3 worm cellular contexts compared by ENCODE assay signal in the genomic region with DNA sequence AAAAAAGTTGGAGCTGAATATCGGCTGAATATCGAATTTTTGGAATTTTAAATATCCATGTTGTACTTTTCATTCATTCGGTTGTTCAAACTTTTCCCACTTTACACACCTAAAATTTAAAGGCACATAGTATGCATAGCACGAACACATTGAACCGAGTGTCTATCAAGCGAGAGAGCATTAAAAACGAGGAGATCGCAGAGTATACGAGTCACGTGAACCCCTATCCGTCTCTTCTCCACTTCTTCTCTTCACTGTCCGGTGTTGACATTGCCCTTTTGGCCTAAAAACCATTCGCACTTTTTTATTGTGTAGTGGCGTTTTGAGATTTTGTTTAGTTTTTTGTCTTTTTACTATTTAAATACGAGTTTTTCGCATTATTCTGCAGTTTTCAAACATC.
TF ChIP-seq lines count a peak whose summit lies in the region.

No protein-coding gene starts in this region.

TF ChIP-seq in whole organism, L1 larva, 84 proteins besides CTCF, POLR2A, EP300 and RAD21 (continued from another document and continues in another):
- TF ChIP-seq ces-1 (GFP tag; optimal IDR thresholded peaks at IDR 0.05; lab: Kevin White, UChicago) (no peak), vab-15 (tag; optimal IDR thresholded peaks at IDR 0.05; lab: Kevin White, UChicago) (no peak), elt-3 (tag; optimal IDR thresholded peaks at IDR 0.05; lab: Kevin White, UChicago) (peak in 2 of 6 experiments; percentile 19 to 70), lin-35 (GFP tag; optimal IDR thresholded peaks at IDR 0.05; lab: Kevin White, UChicago) (peak; percentile 79 to 80), ztf-4 (tag; optimal IDR thresholded peaks at IDR 0.05; lab: Kevin White, UChicago) (peak; percentile 40), zip-4 (GFP tag; optimal IDR thresholded peaks at IDR 0.05; lab: Kevin White, UChicago) (no peak), alr-1 (tag; optimal IDR thresholded peaks at IDR 0.05; lab: Kevin White, UChicago; ENCODE audit: borderline replicate concordance) (no peak), nhr-84 (tag; optimal IDR thresholded peaks at IDR 0.05; lab: Kevin White, UChicago) (no peak), mab-9 (GFP tag; IDR thresholded peaks at IDR 0.05; lab: Robert Waterston, UW) (no peak), unc-30 (tag; optimal IDR thresholded peaks at IDR 0.05; lab: Kevin White, UChicago) (no peak), efl-1 (optimal IDR thresholded peaks at IDR 0.05; lab: Kevin White, UChicago) (peak; percentile 80), efl-1 (GFP tag; optimal IDR thresholded peaks at IDR 0.05 in 1 of 2; lab: Kevin White, UChicago) (peak; percentile 78 to 98), ceh-90 (tag; optimal IDR thresholded peaks at IDR 0.05; lab: Kevin White, UChicago) (no peak), pqm-1 (tag; optimal IDR thresholded peaks at IDR 0.05; lab: Kevin White, UChicago) (no peak), unc-130 (tag; optimal IDR thresholded peaks at IDR 0.05; lab: Kevin White, UChicago) (peak; percentile 45), sox-4 (tag; optimal IDR thresholded peaks at IDR 0.05; lab: Kevin White, UChicago) (no peak), ceh-82 (tag; optimal IDR thresholded peaks at IDR 0.05; lab: Kevin White, UChicago) (peak in 2 of 3 experiments; percentile 36 to 41), blmp-1 (tag; optimal IDR thresholded peaks at IDR 0.05; lab: Kevin White, UChicago) (peak; percentile 61), lin-15B (tag; optimal IDR thresholded peaks at IDR 0.05; lab: Kevin White, UChicago) (no peak), unc-62 (GFP tag; optimal IDR thresholded peaks at IDR 0.05; lab: Kevin White, UChicago) (no peak), hpl-2 (GFP tag; optimal IDR thresholded peaks at IDR 0.05; lab: Kevin White, UChicago) (no peak), mdl-1 (tag; optimal IDR thresholded peaks at IDR 0.05; lab: Kevin White, UChicago) (peak in 1 of 2 experiments; percentile 74), efl-3 (GFP tag; optimal IDR thresholded peaks at IDR 0.05; lab: Kevin White, UChicago) (no peak), C34B4.2 (tag; optimal IDR thresholded peaks at IDR 0.05; lab: Kevin White, UChicago) (no peak), ama-1 (optimal IDR thresholded peaks at IDR 0.05; lab: Kevin White, UChicago) (no peak), pax-3 (tag; optimal IDR thresholded peaks at IDR 0.05; lab: Kevin White, UChicago) (no peak), nhr-47 (tag; optimal IDR thresholded peaks at IDR 0.05; lab: Kevin White, UChicago) (peak; percentile 44), sptf-1 (tag; optimal IDR thresholded peaks at IDR 0.05; lab: Kevin White, UChicago) (no peak), egl-27 (tag; optimal IDR thresholded peaks at IDR 0.05; lab: Kevin White, UChicago) (no peak), rnt-1 (tag; optimal IDR thresholded peaks at IDR 0.05; lab: Kevin White, UChicago) (no peak), nhr-76 (tag; optimal IDR thresholded peaks at IDR 0.05; lab: Kevin White, UChicago) (no peak), C04F5.9 (tag; optimal IDR thresholded peaks at IDR 0.05; lab: Kevin White, UChicago) (no peak), jun-1 (tag; optimal IDR thresholded peaks at IDR 0.05; lab: Kevin White, UChicago) (peak; percentile 33), ztf-11 (tag; optimal IDR thresholded peaks at IDR 0.05; lab: Kevin White, UChicago) (no peak), nhr-77 (tag; optimal IDR thresholded peaks at IDR 0.05; lab: Kevin White, UChicago) (no peak), dsc-1 (tag; optimal IDR thresholded peaks at IDR 0.05; lab: Kevin White, UChicago) (peak; percentile 37), lin-13 (GFP tag; optimal IDR thresholded peaks at IDR 0.05; lab: Kevin White, UChicago) (peak; percentile 72), tbx-2 (tag; optimal IDR thresholded peaks at IDR 0.05; lab: Kevin White, UChicago) (peak; percentile 48), isw-1 (GFP tag; IDR thresholded peaks at IDR 0.05; lab: Robert Waterston, UW) (no peak), swsn-7 (tag; optimal IDR thresholded peaks at IDR 0.05; lab: Kevin White, UChicago) (peak; percentile 55), pag-3 (tag; optimal IDR thresholded peaks at IDR 0.05; lab: Kevin White, UChicago; ENCODE audit: borderline replicate concordance, insufficient read depth) (no peak), snu-23 (GFP tag; optimal IDR thresholded peaks at IDR 0.05; lab: Kevin White, UChicago) (peak; percentile 87), lin-14 (GFP tag; optimal IDR thresholded peaks at IDR 0.05; lab: Kevin White, UChicago) (peak; percentile 90)

TF ChIP-seq in whole organism, L2 larva, 48 proteins besides CTCF, POLR2A, EP300 and RAD21 (continued from another document):
- TF ChIP-seq R02D3.7 (tag; optimal IDR thresholded peaks at IDR 0.05; lab: Kevin White, UChicago) (no peak), crh-2 (tag; optimal IDR thresholded peaks at IDR 0.05; lab: Kevin White, UChicago) (peak; percentile 70), ztf-11 (tag; optimal IDR thresholded peaks at IDR 0.05; lab: Kevin White, UChicago) (no peak), nhr-6 (tag; optimal IDR thresholded peaks at IDR 0.05; lab: Kevin White, UChicago) (peak; percentile 66), fos-1 (tag; optimal IDR thresholded peaks at IDR 0.05; lab: Kevin White, UChicago) (peak; percentile 50), sma-3 (GFP tag; optimal IDR thresholded peaks at IDR 0.05; lab: Kevin White, UChicago) (peak; percentile 21), mab-5 (tag; optimal IDR thresholded peaks at IDR 0.05; lab: Kevin White, UChicago) (no peak), nhr-237 (tag; optimal IDR thresholded peaks at IDR 0.05; lab: Kevin White, UChicago) (no peak)

TF ChIP-seq in whole organism, L4 larva, 104 proteins besides CTCF, POLR2A, EP300 and RAD21 (continued from another document):
- TF ChIP-seq zag-1 (tag; optimal IDR thresholded peaks at IDR 0.05; lab: Kevin White, UChicago) (no peak), T20F7.1 (GFP tag; optimal IDR thresholded peaks at IDR 0.05; lab: Kevin White, UChicago) (no peak), ceh-28 (tag; optimal IDR thresholded peaks at IDR 0.05; lab: Kevin White, UChicago) (no peak), dpl-1 (GFP tag; optimal IDR thresholded peaks at IDR 0.05; lab: Kevin White, UChicago) (peak; percentile 55), Y75B8A.6 (GFP tag; IDR thresholded peaks at IDR 0.05; lab: Robert Waterston, UW) (no peak), php-3 (GFP tag; IDR thresholded peaks at IDR 0.05; lab: Robert Waterston, UW) (no peak), mxl-3 (GFP tag; optimal IDR thresholded peaks at IDR 0.05; lab: Kevin White, UChicago) (no peak), unc-39 (tag; optimal IDR thresholded peaks at IDR 0.05; lab: Kevin White, UChicago) (no peak), egl-27 (tag; optimal IDR thresholded peaks at IDR 0.05; lab: Kevin White, UChicago) (no peak), daf-16 (GFP tag; optimal IDR thresholded peaks at IDR 0.05; lab: Kevin White, UChicago) (no peak), daf-16 (tag; optimal IDR thresholded peaks at IDR 0.05; lab: Kevin White, UChicago) (peak; percentile 4), ZK337.2 (GFP tag; IDR thresholded peaks at IDR 0.05; lab: Robert Waterston, UW) (no peak), fos-1 (tag; optimal IDR thresholded peaks at IDR 0.05; lab: Kevin White, UChicago) (no peak), skn-1 (tag; optimal IDR thresholded peaks at IDR 0.05; lab: Kevin White, UChicago) (no peak), ceh-32 (tag; optimal IDR thresholded peaks at IDR 0.05; lab: Kevin White, UChicago; ENCODE audit: poor library complexity) (no peak), tag-97 (GFP tag; IDR thresholded peaks at IDR 0.05; lab: Robert Waterston, UW) (no peak), ctbp-1 (GFP tag; IDR thresholded peaks at IDR 0.05; lab: Robert Waterston, UW) (no peak), nhr-25 (tag; optimal IDR thresholded peaks at IDR 0.05; lab: Kevin White, UChicago; ENCODE audit: borderline replicate concordance, insufficient read depth) (no peak), Y105C5A.15 (GFP tag; IDR thresholded peaks at IDR 0.05; lab: Robert Waterston, UW) (no peak), snpc-4 (tag; optimal IDR thresholded peaks at IDR 0.05; lab: Kevin White, UChicago) (no peak), ceh-44 (GFP tag; IDR thresholded peaks at IDR 0.05; lab: Robert Waterston, UW) (no peak), dmd-6 (GFP tag; IDR thresholded peaks at IDR 0.05; lab: Robert Waterston, UW) (0 out of 2 replicates have a peak, but pooled peaks have one; percentile 25), Y48G9A.11 (GFP tag; IDR thresholded peaks at IDR 0.05; lab: Robert Waterston, UW) (no peak), zip-2 (tag; optimal IDR thresholded peaks at IDR 0.05; lab: Kevin White, UChicago) (no peak), F49E8.2 (tag; optimal IDR thresholded peaks at IDR 0.05; lab: Kevin White, UChicago; ENCODE audit: borderline replicate concordance) (no peak), nhr-77 (tag; optimal IDR thresholded peaks at IDR 0.05; lab: Kevin White, UChicago) (no peak), nhr-6 (tag; optimal IDR thresholded peaks at IDR 0.05; lab: Kevin White, UChicago) (peak; percentile 13), pha-4 (GFP tag; IDR thresholded peaks at IDR 0.05; lab: Robert Waterston, UW) (no peak), pha-4 (tag; optimal IDR thresholded peaks at IDR 0.05; lab: Kevin White, UChicago) (peak; percentile 82), unc-62 (GFP tag; optimal IDR thresholded peaks at IDR 0.05 in 1 of 2; lab: Kevin White, UChicago) (no peak), unc-62 (tag; optimal IDR thresholded peaks at IDR 0.05; lab: Kevin White, UChicago) (no peak), ama-1 (optimal IDR thresholded peaks at IDR 0.05; lab: Kevin White, UChicago) (no peak), aha-1 (tag; lab: Kevin White, UChicago) (peak; percentile 80), F44E2.7 (GFP tag; IDR thresholded peaks at IDR 0.05; lab: Robert Waterston, UW) (no peak), spr-3 (GFP tag; optimal IDR thresholded peaks at IDR 0.05; lab: Kevin White, UChicago) (no peak), lir-3 (tag; optimal IDR thresholded peaks at IDR 0.05; lab: Kevin White, UChicago) (no peak)
